Worm (Caenorhabditis elegans) whole organism, L2 larva: ENCODE results near the gene cutl-21.

Source experiments
- C34F6.9 ChIP-seq: fragments of 150-350 bp; optimal IDR thresholded peaks from 2 replicates; lab custom pipeline; 2014; ENCODE audit warnings: missing biosample characterization, missing genetic modification characterization
- F13H6.1 ChIP-seq: sonication (generic microtip); optimal IDR thresholded peaks from 2 replicates; lab custom pipeline; 2016; ENCODE audit warnings: missing genetic modification characterization, missing compliant biosample characterization
- Y55F3AM.14 ChIP-seq: fragments of 200-800 bp; sonication (Bioruptor generic); optimal IDR thresholded peaks from 2 replicates; lab custom pipeline; 2018; ENCODE audit warnings: mild to moderate bottlenecking, missing genetic modification characterization, missing compliant biosample characterization
- ZK546.5 ChIP-seq: sonication (generic microtip); optimal IDR thresholded peaks from 2 replicates; lab custom pipeline; 2017; ENCODE audit warnings: missing biosample characterization, missing genetic modification characterization
- ama-1 ChIP-seq: fragments of 150-350 bp; optimal IDR thresholded peaks from 2 replicates; lab custom pipeline; 2018; ENCODE audit warnings: inconsistent platforms
- blmp-1 ChIP-seq: sonication (generic microtip); optimal IDR thresholded peaks from 2 replicates; lab custom pipeline; 2017; ENCODE audit warnings: missing genetic modification characterization, mild to moderate bottlenecking, missing compliant biosample characterization, antibody characterized with exemption, moderate library complexity; ENCODE audit not compliant: insufficient read depth
- lsy-2 ChIP-seq, 2 experiments: fragments of 150-350 bp in 1 of 2; sonication (generic microtip) in 1 of 2; optimal IDR thresholded peaks; 2 replicates each; lab custom pipeline; 2014 to 2017; ENCODE audit warnings: missing biosample characterization in 2 of 2, missing genetic modification characterization in 2 of 2
- mab-5 ChIP-seq: fragments of 150-350 bp; optimal IDR thresholded peaks from 2 replicates; lab custom pipeline; 2014; ENCODE audit warnings: missing biosample characterization, missing genetic modification characterization
- nhr-11 ChIP-seq: fragments of 150-350 bp; optimal IDR thresholded peaks from 2 replicates; lab custom pipeline; 2014; ENCODE audit warnings: missing biosample characterization, missing genetic modification characterization
- nhr-129 ChIP-seq: fragments of 150-350 bp; optimal IDR thresholded peaks from 2 replicates; lab custom pipeline; 2014; ENCODE audit warnings: missing biosample characterization, missing genetic modification characterization
- nhr-237 ChIP-seq: fragments of 150-350 bp; optimal IDR thresholded peaks from 2 replicates; lab custom pipeline; 2014; ENCODE audit warnings: missing biosample characterization, missing genetic modification characterization
- nhr-6 ChIP-seq: fragments of 150-350 bp; optimal IDR thresholded peaks from 2 replicates; lab custom pipeline; 2014; ENCODE audit warnings: missing biosample characterization, missing genetic modification characterization
- peb-1 ChIP-seq: fragments of 150-350 bp; optimal IDR thresholded peaks from 2 replicates; lab custom pipeline; 2014; ENCODE audit warnings: missing biosample characterization, missing genetic modification characterization
- sem-4 ChIP-seq: fragments of 150-350 bp; optimal IDR thresholded peaks from 2 replicates; lab custom pipeline; 2014; ENCODE audit warnings: missing biosample characterization, missing genetic modification reagents, missing genetic modification characterization
- sma-3 ChIP-seq: sonication (generic microtip); optimal IDR thresholded peaks from 2 replicates; lab custom pipeline; 2016; ENCODE audit warnings: missing genetic modification reagents, missing genetic modification characterization, missing compliant biosample characterization
- sma-9 ChIP-seq, 2 experiments: fragments of 150-350 bp in 1 of 2; sonication (generic microtip) in 1 of 2; optimal IDR thresholded peaks; 2 replicates each; lab custom pipeline; 2014 to 2016; ENCODE audit warnings: missing genetic modification characterization in 2 of 2, mild to moderate bottlenecking in 1 of 2, missing biosample characterization in 1 of 2, missing compliant biosample characterization in 1 of 2, missing genetic modification reagents in 1 of 2, moderate library complexity in 1 of 2
- snpc-4 ChIP-seq: fragments of 150-350 bp; optimal IDR thresholded peaks from 2 replicates; lab custom pipeline; 2014; ENCODE audit warnings: missing biosample characterization, missing genetic modification characterization
- unc-55 ChIP-seq: fragments of 150-350 bp; sonication (generic microtip); optimal IDR thresholded peaks from 3 replicates; lab custom pipeline; 2014; ENCODE audit warnings: missing biosample characterization, missing genetic modification reagents, missing genetic modification characterization
- ztf-1 ChIP-seq: fragments of 200-800 bp; sonication (Bioruptor generic); conservative IDR thresholded peaks from 2 replicates; pipeline ENCODE4 v1.3.6; 2022; ENCODE audit warnings: missing genetic modification characterization, missing compliant biosample characterization
- ztf-11 ChIP-seq: sonication (generic microtip); optimal IDR thresholded peaks from 2 replicates; lab custom pipeline; 2017; ENCODE audit warnings: missing biosample characterization, missing genetic modification characterization
- ztf-4 ChIP-seq: fragments of 150-350 bp; optimal IDR thresholded peaks from 2 replicates; lab custom pipeline; 2014; ENCODE audit warnings: missing biosample characterization, missing genetic modification characterization

The cutl-21 gene

DNA sequence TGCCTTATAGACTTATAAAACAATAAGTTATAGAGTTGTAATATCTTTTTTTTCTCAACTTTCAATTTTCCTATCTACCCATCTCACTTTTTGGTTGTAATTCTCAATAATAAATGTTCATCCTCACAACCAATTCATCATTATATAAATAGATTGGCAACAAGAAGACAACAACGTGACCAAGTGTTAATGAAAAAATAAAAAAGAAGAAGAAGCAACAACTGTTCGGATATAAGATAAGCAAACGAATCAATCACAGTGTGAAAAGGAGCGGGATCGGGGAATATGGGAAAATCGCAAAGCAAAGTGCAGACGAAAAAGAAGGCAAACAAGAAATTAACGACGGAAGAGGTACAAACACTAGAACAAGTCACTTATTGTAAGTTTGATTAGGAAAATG, 49.8 kb downstream of the cutl-21 start, which contains the start of gene ncs-3:
TSS of gene ncs-3 (plus strand) at position 153 of the 400 bp plus-strand sequence.
- TF ChIP-seq unc-55 (GFP tag; lab: Kevin White, UChicago) (no peak), ztf-11 (tag; lab: Kevin White, UChicago) (no peak), ama-1 (lab: Kevin White, UChicago) (no peak), blmp-1 (tag; lab: Kevin White, UChicago) (peak; percentile 28), mab-5 (tag; lab: Kevin White, UChicago) (peak; percentile 47), C34F6.9 (tag; lab: Kevin White, UChicago) (peak; percentile 43), nhr-129 (peak; percentile 10), nhr-6 (tag; lab: Kevin White, UChicago) (no peak), ztf-4 (tag; lab: Kevin White, UChicago) (no peak), sma-9 (GFP tag; optimal IDR thresholded peaks at IDR 0.05; lab: Kevin White, UChicago) (peak; percentile 66), sma-9 (tag; optimal IDR thresholded peaks at IDR 0.05; lab: Kevin White, UChicago) (no peak), sem-4 (tag; lab: Kevin White, UChicago) (no peak), nhr-237 (no peak), lsy-2 (tag; optimal IDR thresholded peaks at IDR 0.05; lab: Kevin White, UChicago) (peak in 1 of 2 experiments; percentile 49), F13H6.1 (tag; lab: Kevin White, UChicago) (peak; percentile 54), ztf-1 (GFP tag; lab: Robert Waterston, UW) (no peak)

DNA sequence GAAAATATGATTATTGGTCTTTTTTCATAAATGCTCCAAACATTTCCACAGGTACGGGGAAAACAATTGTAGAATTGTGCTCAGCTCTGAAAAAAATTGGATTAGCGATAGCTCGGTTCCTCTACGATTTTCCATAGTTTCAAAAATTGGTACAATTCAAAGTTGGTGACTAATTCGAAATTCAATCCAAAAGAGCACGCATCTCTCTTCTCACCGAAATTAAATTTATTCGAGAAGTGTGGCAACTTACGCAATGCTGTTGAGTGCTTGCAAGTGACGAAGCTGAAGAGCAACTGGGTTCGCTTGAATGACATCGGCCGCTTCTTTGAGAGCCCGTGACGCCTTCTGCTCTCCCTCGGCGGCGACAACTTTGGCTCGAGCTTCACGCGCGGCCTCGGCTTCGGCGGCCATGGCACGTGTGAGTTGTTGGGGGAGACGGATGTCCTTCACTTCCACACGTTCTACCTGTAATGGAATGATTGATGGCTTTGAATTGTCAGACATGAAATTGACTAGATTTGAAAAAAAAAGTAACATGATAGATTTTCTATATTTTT, 53.8 kb downstream of the cutl-21 start:
- no peak for TF ChIP-seq Y55F3AM.14
- TF ChIP-seq snpc-4 (tag; lab: Kevin White, UChicago): no peak
- TF ChIP-seq sem-4 (tag; lab: Kevin White, UChicago): no peak
- no peak for TF ChIP-seq C34F6.9 (tag; lab: Kevin White, UChicago)
- TF ChIP-seq mab-5 (tag; lab: Kevin White, UChicago): no peak
- no peak for TF ChIP-seq peb-1
- no peak for TF ChIP-seq ZK546.5
- no peak for TF ChIP-seq sma-3 (GFP tag; lab: Kevin White, UChicago)
- TF ChIP-seq nhr-11 (tag; lab: Kevin White, UChicago): no peak
- TF ChIP-seq, all 48 proteins: peak for 0
